Fruit fly (Drosophila melanogaster) whole organism, prepupa: ENCODE results near the gene Sxl.
A peak's percentile ranks its signal among the peaks of the same experiment; 100 is the strongest.

Source experiments
- CG10631 ChIP-seq: fragments of 200-800 bp; sonication (Bioruptor generic); optimal IDR thresholded peaks from 2 replicates; lab custom pipeline; 2016; ENCODE audit warnings: missing biosample characterization, missing genetic modification characterization
- CG10669 ChIP-seq: fragments of 200-800 bp; sonication (Bioruptor generic); optimal IDR thresholded peaks from 3 replicates; lab custom pipeline; 2018; ENCODE audit warnings: missing biosample characterization, mild to moderate bottlenecking, missing genetic modification characterization, moderate library complexity
- CG11294 ChIP-seq: fragments of 200-800 bp; sonication (Bioruptor generic); IDR thresholded peaks from 2 replicates; pipeline ENCODE4 v1.3.6; 2022; ENCODE audit warnings: missing biosample characterization, missing genetic modification characterization
- CG11762 ChIP-seq: fragments of 200-800 bp; sonication (Bioruptor generic); optimal IDR thresholded peaks from 3 replicates; lab custom pipeline; 2016; ENCODE audit warnings: missing biosample characterization, missing genetic modification characterization; ENCODE audit not compliant: insufficient read depth
- CG11902 ChIP-seq: fragments of 200-800 bp; sonication (Bioruptor generic); optimal IDR thresholded peaks from 3 replicates; lab custom pipeline; 2016; ENCODE audit warnings: missing biosample characterization, missing genetic modification characterization
- CG1621 ChIP-seq: fragments of 200-800 bp; sonication (Bioruptor generic); optimal IDR thresholded peaks from 3 replicates; lab custom pipeline; 2018; ENCODE audit warnings: missing biosample characterization, mild to moderate bottlenecking, missing genetic modification characterization
- CG3032 ChIP-seq: fragments of 200-800 bp; optimal IDR thresholded peaks from 2 replicates; lab custom pipeline; 2019; ENCODE audit warnings: missing biosample characterization, mild to moderate bottlenecking, missing genetic modification characterization, moderate library complexity
- CG31627 ChIP-seq: fragments of 200-800 bp; sonication (Bioruptor generic); optimal IDR thresholded peaks from 3 replicates; lab custom pipeline; 2016; ENCODE audit warnings: missing biosample characterization, missing genetic modification characterization
- CG32006 ChIP-seq: fragments of 200-800 bp; sonication (Bioruptor generic); optimal IDR thresholded peaks from 3 replicates; lab custom pipeline; 2017; ENCODE audit warnings: missing biosample characterization, mild to moderate bottlenecking, missing genetic modification characterization
- CG6854 ChIP-seq: fragments of 200-800 bp; sonication (Bioruptor generic); optimal IDR thresholded peaks from 2 replicates; lab custom pipeline; 2017; ENCODE audit warnings: missing biosample characterization, mild to moderate bottlenecking, missing genetic modification characterization
- CG8632 ChIP-seq: fragments of 200-800 bp; sonication (Bioruptor generic); optimal IDR thresholded peaks from 3 replicates; lab custom pipeline; 2016; ENCODE audit warnings: missing biosample characterization, missing genetic modification characterization
- CG9139 ChIP-seq: fragments of 200-800 bp; sonication (Bioruptor generic); optimal IDR thresholded peaks from 3 replicates; lab custom pipeline; 2017; ENCODE audit warnings: missing biosample characterization, mild to moderate bottlenecking, missing genetic modification characterization
- Eip75B ChIP-seq: fragments of 200-800 bp; sonication (Bioruptor generic); optimal IDR thresholded peaks from 3 replicates; lab custom pipeline; 2016; ENCODE audit warnings: missing biosample characterization, missing genetic modification characterization
- Eip78C ChIP-seq: fragments of 200-800 bp; sonication (Bioruptor generic); peaks from one replicate; lab custom pipeline; 2016; ENCODE audit warnings: missing biosample characterization, missing genetic modification characterization
- Eip93F ChIP-seq: fragments of 200-800 bp; sonication (Bioruptor generic); optimal IDR thresholded peaks from 2 replicates; lab custom pipeline; 2016; ENCODE audit warnings: missing biosample characterization, mild to moderate bottlenecking, missing genetic modification characterization
- Ets21C ChIP-seq: fragments of 200-800 bp; sonication (Bioruptor generic); optimal IDR thresholded peaks from 3 replicates; lab custom pipeline; 2016; ENCODE audit warnings: missing biosample characterization, missing genetic modification characterization
- Ets96B ChIP-seq: fragments of 200-800 bp; optimal IDR thresholded peaks from 2 replicates; lab custom pipeline; 2019; ENCODE audit warnings: missing biosample characterization, mild to moderate bottlenecking, missing genetic modification characterization, moderate library complexity
- Gug ChIP-seq: fragments of 200-800 bp; sonication (Bioruptor generic); IDR thresholded peaks from 2 replicates; pipeline ENCODE4 v1.3.6; 2022; ENCODE audit warnings: missing biosample characterization, missing genetic modification characterization
- Hr39 ChIP-seq: fragments of 200-800 bp; sonication (Bioruptor generic); optimal IDR thresholded peaks from 2 replicates; lab custom pipeline; 2016; ENCODE audit warnings: missing biosample characterization, missing genetic modification characterization
- Lpt ChIP-seq: fragments of 200-800 bp; sonication (Bioruptor generic); optimal IDR thresholded peaks from 3 replicates; lab custom pipeline; 2016; ENCODE audit warnings: missing biosample characterization, missing genetic modification characterization
- Met ChIP-seq: fragments of 200-800 bp; sonication (Bioruptor generic); optimal IDR thresholded peaks from 3 replicates; lab custom pipeline; 2016; ENCODE audit warnings: missing biosample characterization, missing genetic modification characterization
- Smox ChIP-seq: fragments of 200-800 bp; sonication (Bioruptor generic); optimal IDR thresholded peaks from 3 replicates; lab custom pipeline; 2016; ENCODE audit warnings: missing biosample characterization, missing genetic modification characterization
- Sox102F ChIP-seq: fragments of 200-800 bp; sonication (Bioruptor generic); optimal IDR thresholded peaks from 2 replicates; lab custom pipeline; 2016; ENCODE audit warnings: missing biosample characterization, mild to moderate bottlenecking, missing genetic modification characterization
- Sox14 ChIP-seq: fragments of 200-800 bp; sonication (Bioruptor generic); optimal IDR thresholded peaks from 3 replicates; lab custom pipeline; 2016; ENCODE audit warnings: missing biosample characterization, missing genetic modification characterization
- acj6 ChIP-seq: fragments of 200-800 bp; sonication (Bioruptor generic); optimal IDR thresholded peaks from 3 replicates; lab custom pipeline; 2016; ENCODE audit warnings: missing biosample characterization, missing genetic modification characterization
- dac ChIP-seq: fragments of 200-800 bp; sonication (Bioruptor generic); optimal IDR thresholded peaks from 2 replicates; lab custom pipeline; 2017; ENCODE audit warnings: missing biosample characterization, mild to moderate bottlenecking, missing genetic modification characterization
- eg ChIP-seq: fragments of 200-800 bp; sonication (Bioruptor generic); IDR thresholded peaks from 3 replicates; pipeline ENCODE4 v1.3.6; 2022; ENCODE audit warnings: missing biosample characterization, missing genetic modification characterization
- esn ChIP-seq: fragments of 200-800 bp; sonication (Bioruptor generic); optimal IDR thresholded peaks from 2 replicates; lab custom pipeline; 2016; ENCODE audit warnings: missing biosample characterization, mild to moderate bottlenecking, missing genetic modification characterization, moderate library complexity
- fd59A ChIP-seq: fragments of 200-800 bp; sonication (Bioruptor generic); optimal IDR thresholded peaks from 2 replicates; lab custom pipeline; 2017; ENCODE audit warnings: missing biosample characterization, mild to moderate bottlenecking, missing genetic modification characterization, missing genetic modification reagents
- fd85E ChIP-seq: fragments of 200-800 bp; sonication (Bioruptor generic); optimal IDR thresholded peaks from 3 replicates; lab custom pipeline; 2016; ENCODE audit warnings: missing biosample characterization, missing genetic modification characterization
- fkh ChIP-seq: fragments of 200-800 bp; sonication (Bioruptor generic); optimal IDR thresholded peaks from 3 replicates; lab custom pipeline; 2017; ENCODE audit warnings: missing biosample characterization, mild to moderate bottlenecking, missing genetic modification characterization, moderate library complexity
- lz ChIP-seq: fragments of 200-800 bp; sonication (Bioruptor generic); optimal IDR thresholded peaks from 3 replicates; lab custom pipeline; 2016; ENCODE audit warnings: missing biosample characterization, missing genetic modification characterization
- net ChIP-seq: fragments of 200-800 bp; sonication (Bioruptor generic); optimal IDR thresholded peaks from 3 replicates; lab custom pipeline; 2016; ENCODE audit warnings: missing biosample characterization, missing genetic modification characterization
- pdm3 ChIP-seq: fragments of 200-800 bp; sonication (Bioruptor generic); optimal IDR thresholded peaks from 3 replicates; lab custom pipeline; 2016; ENCODE audit warnings: missing biosample characterization, missing genetic modification characterization
- salr ChIP-seq, 2 experiments: fragments of 200-800 bp; sonication (Bioruptor generic); optimal IDR thresholded peaks; 3 replicates each; lab custom pipeline; 2016 to 2018; ENCODE audit warnings: missing biosample characterization in 2 of 2, missing genetic modification characterization in 2 of 2, mild to moderate bottlenecking in 1 of 2
- spab ChIP-seq: fragments of 200-800 bp; sonication (Bioruptor generic); optimal IDR thresholded peaks from 2 replicates; lab custom pipeline; 2017; ENCODE audit warnings: missing biosample characterization, mild to moderate bottlenecking, missing genetic modification characterization, missing genetic modification reagents
- topi ChIP-seq: fragments of 200-800 bp; sonication (Bioruptor generic); optimal IDR thresholded peaks from 3 replicates; lab custom pipeline; 2016; ENCODE audit warnings: missing biosample characterization, missing genetic modification characterization

Gene Sxl

DNA sequence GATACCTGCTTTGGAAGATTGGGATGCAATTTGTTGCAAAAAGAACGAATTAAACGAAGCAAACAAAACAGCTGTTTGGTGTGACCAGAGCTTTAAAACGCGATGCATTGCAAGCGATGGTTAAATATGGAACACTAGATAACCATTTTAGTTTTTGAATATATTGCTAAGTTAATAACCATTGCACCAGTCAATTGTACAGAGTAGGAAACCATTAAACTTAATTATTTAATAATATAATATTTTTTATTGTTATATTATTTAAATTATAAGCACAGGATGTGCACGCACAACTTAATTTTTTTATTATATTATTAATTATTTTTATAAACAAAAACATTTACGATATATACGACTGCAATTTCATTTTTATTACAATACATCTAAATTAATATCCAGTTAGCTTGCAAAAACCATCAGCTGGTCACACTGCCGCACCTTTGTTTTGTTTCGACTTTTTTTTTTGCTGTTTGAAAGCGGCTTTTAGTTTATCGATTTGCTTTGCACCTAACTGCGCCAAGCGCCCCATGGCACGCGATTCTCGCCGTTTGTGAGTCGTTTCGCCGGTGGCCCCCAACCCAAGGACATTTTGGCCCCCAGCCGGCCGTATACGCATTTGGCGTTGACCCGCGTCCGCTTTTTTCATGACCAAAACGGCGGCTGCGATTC lies 6.7 kb upstream of the Sxl start, which contains the start of the genes CG4617 and CG8300 (continued):
- no peak for TF ChIP-seq pdm3 (GFP tag; lab: Kevin White, UChicago)
- no peak for TF ChIP-seq topi
- TF ChIP-seq Sox14 (GFP tag; lab: Kevin White, UChicago), result peak; percentile 21
- no peak for TF ChIP-seq Gug (GFP tag; lab: Robert Waterston, UW)
- TF ChIP-seq CG6854 (GFP tag; lab: Kevin White, UChicago), result no peak
- no peak for TF ChIP-seq Met (GFP tag; lab: Kevin White, UChicago)
- peak; percentile 40 for TF ChIP-seq CG10631 (GFP tag; lab: Kevin White, UChicago)
- no peak for TF ChIP-seq CG1621 (tag; lab: Kevin White, UChicago)
- TF ChIP-seq CG11294 (GFP tag; lab: Robert Waterston, UW), result no peak; the same call in 1 of the 2 replicates
- no peak for TF ChIP-seq fd85E (GFP tag; lab: Kevin White, UChicago)
- TF ChIP-seq Ets21C (GFP tag; lab: Kevin White, UChicago), result no peak
- TF ChIP-seq spab (GFP tag; lab: Kevin White, UChicago), result no peak
- peak; percentile 0 for TF ChIP-seq lz (GFP tag; lab: Kevin White, UChicago)
- no peak for TF ChIP-seq Eip75B (GFP tag; lab: Kevin White, UChicago)
- TF ChIP-seq CG10669 (GFP tag; lab: Kevin White, UChicago), result no peak
- no peak for TF ChIP-seq Eip93F (GFP tag; lab: Kevin White, UChicago)
- no peak for TF ChIP-seq dac (GFP tag; lab: Kevin White, UChicago)
- TF ChIP-seq eg (GFP tag; lab: Robert Waterston, UW), result no peak
- TF ChIP-seq salr (GFP tag; optimal IDR thresholded peaks at IDR 0.05; lab: Kevin White, UChicago), result peak in 1 of 2 experiments; percentile 14
- no peak for TF ChIP-seq Sox102F (GFP tag; lab: Kevin White, UChicago)
- TF ChIP-seq CG32006, result peak; percentile 20
- TF ChIP-seq CG11902 (GFP tag; lab: Kevin White, UChicago), result no peak
- no peak for TF ChIP-seq Hr39 (GFP tag; lab: Kevin White, UChicago)
- peak; percentile 25 for TF ChIP-seq esn (GFP tag; lab: Kevin White, UChicago)
- no peak for TF ChIP-seq CG9139 (GFP tag; lab: Kevin White, UChicago)
- peak; percentile 24 for TF ChIP-seq CG3032
- TF ChIP-seq acj6 (GFP tag; lab: Kevin White, UChicago), result peak; percentile 1
- TF ChIP-seq fd59A, result no peak
- peak; percentile 9 for TF ChIP-seq CG11762 (GFP tag; lab: Kevin White, UChicago)
- no peak for TF ChIP-seq CG8632 (GFP tag; lab: Kevin White, UChicago)
- no peak for TF ChIP-seq net
- peak; percentile 8 for TF ChIP-seq Ets96B
- peak; percentile 49 for TF ChIP-seq Eip78C
- TF ChIP-seq CG31627, result no peak

dm6 chrX:7102013-7102520 lies 4.2 kb upstream of the Sxl start, which contains the start of gene CG4615:
CG4615 (minus strand) TSS chrX:7102300.
- TF ChIP-seq Smox (peak; percentile 8), Hr39 (GFP tag; lab: Kevin White, UChicago) (no peak), fkh (peak; percentile 99), Eip78C (peak; percentile 36), Eip75B (GFP tag; lab: Kevin White, UChicago) (no peak), CG11762 (GFP tag; lab: Kevin White, UChicago) (no peak), Lpt (GFP tag; lab: Kevin White, UChicago) (no peak)
